Fruit fly (Drosophila melanogaster) whole organism, embryonic: ENCODE results near the gene JMJD5.
A peak's percentile ranks its signal among the peaks of the same experiment; 100 is the strongest.

Source experiments
- CG10543 ChIP-seq: fragments of 200-800 bp; sonication (Bioruptor generic); optimal IDR thresholded peaks from 3 replicates; lab custom pipeline; 2017; ENCODE audit warnings: missing biosample characterization, mild to moderate bottlenecking, missing genetic modification characterization, moderate library complexity
- CG12155 ChIP-seq: fragments of 200-800 bp; sonication (Bioruptor generic); optimal IDR thresholded peaks from 3 replicates; lab custom pipeline; 2016; ENCODE audit warnings: missing biosample characterization, missing genetic modification characterization
- CG12391 ChIP-seq: fragments of 200-800 bp; sonication (Bioruptor generic); optimal IDR thresholded peaks from 3 replicates; lab custom pipeline; 2018; ENCODE audit warnings: missing biosample characterization, mild to moderate bottlenecking, missing genetic modification characterization, moderate library complexity
- CG12659 ChIP-seq: fragments of 200-800 bp; sonication (Bioruptor generic); optimal IDR thresholded peaks from 3 replicates; lab custom pipeline; 2017; ENCODE audit warnings: mild to moderate bottlenecking, missing biosample characterization, missing genetic modification reagents, missing genetic modification characterization
- CG14710 ChIP-seq: fragments of 200-800 bp; sonication (Bioruptor generic); optimal IDR thresholded peaks from 3 replicates; lab custom pipeline; 2019; ENCODE audit warnings: missing biosample characterization, mild to moderate bottlenecking, missing genetic modification characterization, moderate library complexity
- CG15479 ChIP-seq: fragments of 200-800 bp; sonication (Bioruptor generic); optimal IDR thresholded peaks from 3 replicates; lab custom pipeline; 2019; ENCODE audit warnings: missing biosample characterization, mild to moderate bottlenecking, missing genetic modification characterization, moderate library complexity
- CG1603 ChIP-seq: fragments of 200-800 bp; sonication (Bioruptor generic); optimal IDR thresholded peaks from 2 replicates; lab custom pipeline; 2019; ENCODE audit warnings: missing biosample characterization, mild to moderate bottlenecking, missing genetic modification characterization, moderate library complexity
- CG2116 ChIP-seq: fragments of 200-800 bp; sonication (Bioruptor generic); optimal IDR thresholded peaks from 3 replicates; lab custom pipeline; 2018; ENCODE audit warnings: missing biosample characterization, mild to moderate bottlenecking, missing genetic modification characterization
- CG2120 ChIP-seq: fragments of 200-800 bp; sonication (Bioruptor generic); optimal IDR thresholded peaks from 3 replicates; lab custom pipeline; 2016; ENCODE audit warnings: missing biosample characterization, missing genetic modification characterization
- CG2712 ChIP-seq: fragments of 200-800 bp; optimal IDR thresholded peaks from 3 replicates; lab custom pipeline; 2019; ENCODE audit warnings: missing biosample characterization, mild to moderate bottlenecking, missing genetic modification characterization, moderate library complexity
- CG3847 ChIP-seq: fragments of 200-800 bp; sonication (Bioruptor generic); IDR thresholded peaks from 2 replicates; pipeline ENCODE4 v1.3.6; 2022; ENCODE audit warnings: missing biosample characterization, missing genetic modification characterization
- CG3995 ChIP-seq: fragments of 200-800 bp; sonication (Bioruptor generic); optimal IDR thresholded peaks from 3 replicates; lab custom pipeline; 2016; ENCODE audit warnings: missing biosample characterization, missing genetic modification characterization
- CG4617 ChIP-seq: fragments of 200-800 bp; sonication (Bioruptor generic); optimal IDR thresholded peaks from 3 replicates; lab custom pipeline; 2016; ENCODE audit warnings: missing biosample characterization, missing genetic modification characterization, borderline replicate concordance
- CG7357 ChIP-seq: fragments of 200-800 bp; sonication (Bioruptor generic); IDR thresholded peaks from 3 replicates; pipeline ENCODE4 v1.3.6; 2022; ENCODE audit warnings: missing biosample characterization, missing genetic modification characterization
- CG7928 ChIP-seq: fragments of 200-800 bp; sonication (Bioruptor generic); optimal IDR thresholded peaks from 2 replicates; lab custom pipeline; 2017; ENCODE audit warnings: missing biosample characterization, mild to moderate bottlenecking, missing genetic modification characterization
- CG8290 ChIP-seq, 3 experiments: fragments of 200-800 bp; sonication (Bioruptor generic); optimal IDR thresholded peaks; 2 replicates each; lab custom pipeline; 2016 to 2019; ENCODE audit warnings: missing biosample characterization in 3 of 3, missing genetic modification characterization in 3 of 3, mild to moderate bottlenecking in 2 of 3, moderate library complexity in 1 of 3
- CG8924 ChIP-seq: fragments of 200-800 bp; optimal IDR thresholded peaks from 3 replicates; lab custom pipeline; 2019; ENCODE audit warnings: missing biosample characterization, mild to moderate bottlenecking, missing genetic modification characterization, moderate library complexity
- Dp ChIP-seq: fragments of 200-800 bp; sonication (Bioruptor generic); optimal IDR thresholded peaks from 2 replicates; lab custom pipeline; 2018; ENCODE audit warnings: missing biosample characterization, mild to moderate bottlenecking, missing genetic modification characterization, moderate library complexity
- Dref ChIP-seq: fragments of 200-800 bp; sonication (Bioruptor generic); IDR thresholded peaks from 2 replicates; pipeline ENCODE4 v1.3.6; 2022; ENCODE audit warnings: missing biosample characterization, missing genetic modification characterization
- ERR ChIP-seq: fragments of 200-800 bp; sonication (Bioruptor generic); optimal IDR thresholded peaks from 2 replicates; lab custom pipeline; 2016; ENCODE audit warnings: missing biosample characterization, missing genetic modification characterization
- H15 ChIP-seq: fragments of 200-800 bp; sonication (Bioruptor generic); IDR thresholded peaks from 3 replicates; pipeline ENCODE4 v1.3.6; 2022; ENCODE audit warnings: missing biosample characterization, missing genetic modification characterization
- HmgZ ChIP-seq: fragments of 200-800 bp; sonication (Bioruptor generic); optimal IDR thresholded peaks from 2 replicates; lab custom pipeline; 2018; ENCODE audit warnings: missing biosample characterization, mild to moderate bottlenecking, missing genetic modification characterization
- Hr3 ChIP-seq: fragments of 200-800 bp; sonication (Bioruptor generic); optimal IDR thresholded peaks from 3 replicates; lab custom pipeline; 2016; ENCODE audit warnings: missing biosample characterization, missing genetic modification characterization
- Lhr ChIP-seq: fragments of 200-800 bp; sonication (Bioruptor generic); optimal IDR thresholded peaks from 3 replicates; lab custom pipeline; 2017; ENCODE audit warnings: mild to moderate bottlenecking, missing biosample characterization, missing genetic modification reagents, missing genetic modification characterization
- NC2β ChIP-seq: fragments of 200-800 bp; sonication (Bioruptor generic); optimal IDR thresholded peaks from 2 replicates; lab custom pipeline; 2016; ENCODE audit warnings: missing biosample characterization, missing genetic modification characterization
- Pdp1 ChIP-seq, 2 experiments: fragments of 200-800 bp; sonication (Bioruptor generic); optimal IDR thresholded peaks; 3 replicates each; lab custom pipeline; 2016; ENCODE audit warnings: missing biosample characterization in 2 of 2, missing genetic modification characterization in 2 of 2, mild to moderate bottlenecking in 1 of 2, moderate library complexity in 1 of 2
- Rfx ChIP-seq: fragments of 200-800 bp; sonication (Bioruptor generic); IDR thresholded peaks from 2 replicates; pipeline ENCODE4 v1.3.6; 2022; ENCODE audit warnings: missing biosample characterization, missing genetic modification characterization
- Scr ChIP-seq: fragments of 200-800 bp; sonication (Bioruptor generic); IDR thresholded peaks from 2 replicates; pipeline ENCODE4 v1.3.6; 2022; ENCODE audit warnings: missing biosample characterization, missing genetic modification characterization; ENCODE audit not compliant: partially characterized antibody
- Sry-δ ChIP-seq: fragments of 200-800 bp; sonication (Bioruptor generic); optimal IDR thresholded peaks from 2 replicates; lab custom pipeline; 2016; ENCODE audit warnings: missing biosample characterization, missing genetic modification characterization
- Vsx1 ChIP-seq: fragments of 200-800 bp; sonication (Bioruptor generic); optimal IDR thresholded peaks from 2 replicates; lab custom pipeline; 2017; ENCODE audit warnings: missing biosample characterization, mild to moderate bottlenecking, missing genetic modification characterization, missing genetic modification reagents
- Xbp1 ChIP-seq: fragments of 200-800 bp; sonication (Bioruptor generic); optimal IDR thresholded peaks from 3 replicates; lab custom pipeline; 2016; ENCODE audit warnings: missing biosample characterization, mild to moderate bottlenecking, missing genetic modification characterization
- amos ChIP-seq: fragments of 200-800 bp; sonication (Bioruptor generic); IDR thresholded peaks from 2 replicates; pipeline ENCODE4 v1.3.6; 2022; ENCODE audit warnings: missing biosample characterization, missing genetic modification characterization; ENCODE audit not compliant: partially characterized antibody
- bbx ChIP-seq: fragments of 200-800 bp; sonication (Bioruptor generic); IDR thresholded peaks from 2 replicates; pipeline ENCODE4 v1.3.6; 2022; ENCODE audit warnings: missing biosample characterization, missing genetic modification characterization; ENCODE audit not compliant: partially characterized antibody
- chinmo ChIP-seq: fragments of 200-800 bp; sonication (Bioruptor generic); IDR thresholded peaks from 4 replicates; pipeline ENCODE4 v1.3.6; 2022; ENCODE audit warnings: missing biosample characterization, missing genetic modification characterization; ENCODE audit not compliant: partially characterized antibody
- ci ChIP-seq: fragments of 200-800 bp; sonication (Bioruptor generic); IDR thresholded peaks from 3 replicates; pipeline ENCODE4 v1.3.6; 2022; ENCODE audit warnings: missing biosample characterization, missing genetic modification characterization
- dm ChIP-seq: fragments of 200-800 bp; sonication (Bioruptor generic); optimal IDR thresholded peaks from 3 replicates; lab custom pipeline; 2016; ENCODE audit warnings: missing biosample characterization, missing genetic modification characterization
- ftz-f1 ChIP-seq: fragments of 200-800 bp; sonication (Bioruptor generic); optimal IDR thresholded peaks from 2 replicates; lab custom pipeline; 2016; ENCODE audit warnings: missing biosample characterization, missing genetic modification characterization
- gfzf ChIP-seq: fragments of 200-800 bp; sonication (Bioruptor generic); optimal IDR thresholded peaks from 2 replicates; lab custom pipeline; 2016; ENCODE audit warnings: missing biosample characterization, mild to moderate bottlenecking, missing genetic modification characterization, moderate library complexity
- kay ChIP-seq: fragments of 200-800 bp; sonication (Bioruptor generic); optimal IDR thresholded peaks from 2 replicates; lab custom pipeline; 2016; ENCODE audit warnings: missing biosample characterization, missing genetic modification characterization
- mam ChIP-seq: fragments of 200-800 bp; sonication (Bioruptor generic); optimal IDR thresholded peaks from 3 replicates; lab custom pipeline; 2016; ENCODE audit warnings: missing biosample characterization, missing genetic modification characterization
- nmo ChIP-seq: fragments of 200-800 bp; sonication (Bioruptor generic); optimal IDR thresholded peaks from 2 replicates; lab custom pipeline; 2018; ENCODE audit warnings: missing biosample characterization, mild to moderate bottlenecking, missing genetic modification characterization, moderate library complexity
- pzg ChIP-seq: fragments of 200-800 bp; sonication (Bioruptor generic); optimal IDR thresholded peaks from 3 replicates; lab custom pipeline; 2018; ENCODE audit warnings: missing biosample characterization, mild to moderate bottlenecking, missing genetic modification characterization, moderate library complexity
- ro ChIP-seq: fragments of 200-800 bp; sonication (Bioruptor generic); IDR thresholded peaks from 2 replicates; pipeline ENCODE4 v1.3.6; 2022; ENCODE audit warnings: missing biosample characterization, missing genetic modification characterization
- row ChIP-seq: fragments of 200-800 bp; sonication (Bioruptor generic); IDR thresholded peaks from 3 replicates; pipeline ENCODE4 v1.3.6; 2022; ENCODE audit warnings: missing biosample characterization, missing genetic modification characterization
- sna ChIP-seq: fragments of 200-800 bp; sonication (Bioruptor generic); IDR thresholded peaks from 2 replicates; pipeline ENCODE4 v1.3.6; 2022; ENCODE audit warnings: missing biosample characterization, missing genetic modification characterization; ENCODE audit not compliant: partially characterized antibody

The JMJD5 gene

dm6 chr3L:871713-872112, 30.6 kb upstream of the JMJD5 start, which contains the start of gene Usp10 (continued):
- TF ChIP-seq chinmo (GFP tag; lab: Robert Waterston, UW) (peak; percentile 72; the same call in 3 of the 4 replicates), NC2β (GFP tag; lab: Kevin White, UChicago) (peak; percentile 26), H15 (GFP tag; lab: Robert Waterston, UW) (no peak), Dref (GFP tag; lab: Robert Waterston, UW) (peak; percentile 96), Hr3 (GFP tag; lab: Kevin White, UChicago) (no peak), CG12659 (GFP tag; lab: Kevin White, UChicago) (peak; percentile 58), CG7928 (peak; percentile 4), Lhr (GFP tag; lab: Kevin White, UChicago) (peak; percentile 48), gfzf (GFP tag; lab: Kevin White, UChicago) (peak; percentile 26), nmo (peak; percentile 24), CG15479 (GFP tag; lab: Kevin White, UChicago) (peak; percentile 48), ci (GFP tag; lab: Robert Waterston, UW) (peak; percentile 54; the same call in 1 of the 3 replicates), CG12391 (tag; lab: Kevin White, UChicago) (peak; percentile 6), CG8924 (no peak), CG3847 (GFP tag; lab: Robert Waterston, UW) (peak; percentile 71; the same call in 1 of the 2 replicates), dm (GFP tag; lab: Kevin White, UChicago) (peak; percentile 22), Xbp1 (GFP tag; lab: Kevin White, UChicago) (no peak), Pdp1 (GFP tag; optimal IDR thresholded peaks at IDR 0.05; lab: Kevin White, UChicago) (peak in 1 of 2 experiments; percentile 38), ftz-f1 (GFP tag; lab: Kevin White, UChicago) (peak; percentile 69), CG10543 (GFP tag; lab: Kevin White, UChicago) (no peak), bbx (peak; percentile 80), CG4617 (GFP tag; lab: Kevin White, UChicago) (peak; percentile 88), ERR (GFP tag; lab: Kevin White, UChicago) (no peak), CG8290 (GFP tag; optimal IDR thresholded peaks at IDR 0.05; lab: Kevin White, UChicago) (no peak), CG8290 (tag; optimal IDR thresholded peaks at IDR 0.05; lab: Kevin White, UChicago) (peak in 1 of 2 experiments; percentile 47), mam (no peak), row (GFP tag; lab: Robert Waterston, UW) (peak; percentile 18; the same call in 1 of the 3 replicates), pzg (GFP tag; lab: Kevin White, UChicago) (peak; percentile 93), sna (peak; percentile 13; the same call in 1 of the 2 replicates), CG14710 (tag; lab: Kevin White, UChicago) (peak; percentile 55), Vsx1 (GFP tag; lab: Kevin White, UChicago) (no peak), amos (GFP tag; lab: Robert Waterston, UW) (peak; percentile 88), Scr (GFP tag; lab: Robert Waterston, UW) (peak; percentile 73), CG7357 (GFP tag; lab: Robert Waterston, UW) (no peak), CG2712 (peak; percentile 2), HmgZ (tag; lab: Kevin White, UChicago) (peak; percentile 71), Sry-δ (peak; percentile 81), Rfx (GFP tag; lab: Robert Waterston, UW) (peak; percentile 31; the same call in 1 of the 2 replicates), CG2120 (GFP tag; lab: Kevin White, UChicago) (peak; percentile 4), CG3995 (GFP tag; lab: Kevin White, UChicago) (peak; percentile 57), Dp (GFP tag; lab: Kevin White, UChicago) (peak; percentile 98), CG2116 (GFP tag; lab: Kevin White, UChicago) (peak; percentile 88), CG1603 (peak; percentile 78), kay (GFP tag; lab: Kevin White, UChicago) (no peak), ro (GFP tag; lab: Robert Waterston, UW) (no peak), CG12155 (GFP tag; lab: Kevin White, UChicago) (peak; percentile 1)
